Fruit fly (Drosophila melanogaster) whole organism, embryonic: ENCODE results near the gene Lim3.
A peak's percentile ranks its signal among the peaks of the same experiment; 100 is the strongest.

Experiments
- C15 ChIP-seq: fragments of 200-800 bp; sonication (Bioruptor generic); IDR thresholded peaks from 3 replicates; pipeline ENCODE4 v1.3.6; 2022; ENCODE audit warnings: missing biosample characterization, missing genetic modification characterization
- CG10209 ChIP-seq: fragments of 200-800 bp; sonication (Bioruptor generic); optimal IDR thresholded peaks from 3 replicates; lab custom pipeline; 2017; ENCODE audit warnings: missing biosample characterization, mild to moderate bottlenecking, missing genetic modification characterization, missing genetic modification reagents
- CG11696 ChIP-seq: fragments of 200-800 bp; sonication (Bioruptor generic); IDR thresholded peaks from 2 replicates; pipeline ENCODE4 v1.3.6; 2022; ENCODE audit warnings: missing biosample characterization, missing genetic modification characterization
- CG12071 ChIP-seq: fragments of 200-800 bp; sonication (Bioruptor generic); optimal IDR thresholded peaks from 3 replicates; lab custom pipeline; 2018; ENCODE audit warnings: missing biosample characterization, mild to moderate bottlenecking, missing genetic modification characterization
- CG13296 ChIP-seq: fragments of 200-800 bp; sonication (Bioruptor generic); optimal IDR thresholded peaks from 3 replicates; lab custom pipeline; 2018; ENCODE audit warnings: missing biosample characterization, mild to moderate bottlenecking, missing genetic modification characterization
- CG17328 ChIP-seq: fragments of 200-800 bp; sonication (Bioruptor generic); IDR thresholded peaks from 2 replicates; pipeline ENCODE4 v1.3.6; 2022; ENCODE audit warnings: missing biosample characterization, missing genetic modification characterization
- CG17385 ChIP-seq: fragments of 200-800 bp; sonication (Bioruptor generic); optimal IDR thresholded peaks from 3 replicates; lab custom pipeline; 2018; ENCODE audit warnings: missing biosample characterization, mild to moderate bottlenecking, missing genetic modification characterization
- CG18476 ChIP-seq: fragments of 200-800 bp; sonication (Bioruptor generic); optimal IDR thresholded peaks from 2 replicates; lab custom pipeline; 2016; ENCODE audit warnings: missing biosample characterization, mild to moderate bottlenecking, missing genetic modification characterization
- CG2712 ChIP-seq: fragments of 200-800 bp; optimal IDR thresholded peaks from 3 replicates; lab custom pipeline; 2019; ENCODE audit warnings: missing biosample characterization, mild to moderate bottlenecking, missing genetic modification characterization, moderate library complexity
- CG30431 ChIP-seq: fragments of 200-800 bp; sonication (Bioruptor generic); optimal IDR thresholded peaks from 2 replicates; lab custom pipeline; 2017; ENCODE audit warnings: missing biosample characterization, missing genetic modification characterization
- CG33213 ChIP-seq: fragments of 200-800 bp; sonication (Bioruptor generic); optimal IDR thresholded peaks from 3 replicates; lab custom pipeline; 2016; ENCODE audit warnings: missing biosample characterization, missing genetic modification characterization
- CG34422 ChIP-seq: fragments of 200-800 bp; sonication (Bioruptor generic); IDR thresholded peaks from 3 replicates; pipeline ENCODE4 v1.3.6; 2022; ENCODE audit warnings: missing biosample characterization, missing genetic modification characterization
- CG4328 ChIP-seq: fragments of 200-800 bp; sonication (Bioruptor generic); optimal IDR thresholded peaks from 3 replicates; lab custom pipeline; 2017; ENCODE audit warnings: missing biosample characterization, missing genetic modification reagents, missing genetic modification characterization
- CG4404 ChIP-seq: fragments of 200-800 bp; sonication (Bioruptor generic); IDR thresholded peaks from 2 replicates; pipeline ENCODE4 v1.3.6; 2022; ENCODE audit warnings: missing biosample characterization, missing genetic modification characterization
- CG6254 ChIP-seq: fragments of 200-800 bp; sonication (Bioruptor generic); optimal IDR thresholded peaks from 3 replicates; lab custom pipeline; 2017; ENCODE audit warnings: mild to moderate bottlenecking, missing biosample characterization, missing genetic modification reagents, missing genetic modification characterization
- CG6791 ChIP-seq: fragments of 200-800 bp; sonication (Bioruptor generic); IDR thresholded peaks from 3 replicates; pipeline ENCODE4 v1.3.6; 2022; ENCODE audit warnings: missing biosample characterization, missing genetic modification characterization; ENCODE audit not compliant: partially characterized antibody
- CG7786 ChIP-seq: fragments of 200-800 bp; sonication (Bioruptor generic); optimal IDR thresholded peaks from 2 replicates; lab custom pipeline; 2016; ENCODE audit warnings: missing biosample characterization, missing genetic modification characterization
- CG7928 ChIP-seq: fragments of 200-800 bp; sonication (Bioruptor generic); optimal IDR thresholded peaks from 2 replicates; lab custom pipeline; 2017; ENCODE audit warnings: missing biosample characterization, mild to moderate bottlenecking, missing genetic modification characterization
- CG9437 ChIP-seq: fragments of 200-800 bp; sonication (Bioruptor generic); optimal IDR thresholded peaks from 2 replicates; lab custom pipeline; 2018; ENCODE audit warnings: missing biosample characterization, mild to moderate bottlenecking, missing genetic modification characterization
- Deaf1 ChIP-seq: fragments of 200-800 bp; optimal IDR thresholded peaks from 3 replicates; lab custom pipeline; 2019; ENCODE audit warnings: missing biosample characterization, mild to moderate bottlenecking, missing genetic modification characterization, moderate library complexity
- Doc2 ChIP-seq: fragments of 200-800 bp; sonication (Bioruptor generic); IDR thresholded peaks from 2 replicates; pipeline ENCODE4 v1.3.6; 2022; ENCODE audit warnings: missing biosample characterization, missing genetic modification characterization
- Eip74EF ChIP-seq, 2 experiments: fragments of 200-800 bp in 1 of 2; fragments of >200 bp in 1 of 2; sonication (Bioruptor generic) in 1 of 2; optimal IDR thresholded peaks; 2 replicates each; lab custom pipeline; 2017 to 2019; ENCODE audit warnings: missing biosample characterization in 2 of 2, missing genetic modification characterization in 2 of 2, mild to moderate bottlenecking in 1 of 2, moderate library complexity in 1 of 2
- MBD-R2 ChIP-seq: fragments of 200-800 bp; sonication (Bioruptor generic); IDR thresholded peaks from 2 replicates; pipeline ENCODE4 v1.3.6; 2022; ENCODE audit warnings: missing biosample characterization, missing genetic modification characterization
- Meics ChIP-seq: fragments of 200-800 bp; sonication (Bioruptor generic); optimal IDR thresholded peaks from 2 replicates; lab custom pipeline; 2017; ENCODE audit warnings: missing biosample characterization, mild to moderate bottlenecking, missing genetic modification characterization
- NK7.1 ChIP-seq: fragments of 200-800 bp; sonication (Bioruptor generic); optimal IDR thresholded peaks from 3 replicates; lab custom pipeline; 2016; ENCODE audit warnings: missing biosample characterization, missing genetic modification characterization
- Nf-YB ChIP-seq: fragments of 200-800 bp; sonication (Bioruptor generic); optimal IDR thresholded peaks from 3 replicates; lab custom pipeline; 2019; ENCODE audit warnings: missing biosample characterization, mild to moderate bottlenecking, missing genetic modification characterization, moderate library complexity
- Oaz ChIP-seq: fragments of 200-800 bp; sonication (Bioruptor generic); IDR thresholded peaks from 2 replicates; pipeline ENCODE4 v1.3.6; 2022; ENCODE audit warnings: missing biosample characterization, missing genetic modification characterization
- Opbp ChIP-seq: fragments of 200-800 bp; sonication (Bioruptor generic); IDR thresholded peaks from 3 replicates; pipeline ENCODE4 v1.3.6; 2022; ENCODE audit warnings: missing biosample characterization, missing genetic modification characterization; ENCODE audit not compliant: partially characterized antibody
- Optix ChIP-seq: fragments of 200-800 bp; sonication (Bioruptor generic); IDR thresholded peaks from 3 replicates; pipeline ENCODE4 v1.3.6; 2022; ENCODE audit warnings: missing biosample characterization, missing genetic modification characterization
- cad ChIP-seq: fragments of >200 bp; optimal IDR thresholded peaks from 2 replicates; lab custom pipeline; 2017; ENCODE audit warnings: missing biosample characterization, missing genetic modification characterization
- chinmo ChIP-seq: fragments of 200-800 bp; sonication (Bioruptor generic); IDR thresholded peaks from 4 replicates; pipeline ENCODE4 v1.3.6; 2022; ENCODE audit warnings: missing biosample characterization, missing genetic modification characterization; ENCODE audit not compliant: partially characterized antibody
- cwo ChIP-seq: fragments of 200-800 bp; sonication (Bioruptor generic); optimal IDR thresholded peaks from 3 replicates; lab custom pipeline; 2017; ENCODE audit warnings: missing biosample characterization, missing genetic modification characterization, mild to moderate bottlenecking, moderate library complexity, missing genetic modification reagents
- dimm ChIP-seq: fragments of 200-800 bp; sonication (Bioruptor generic); IDR thresholded peaks from 2 replicates; pipeline ENCODE4 v1.3.6; 2022; ENCODE audit warnings: missing biosample characterization, missing genetic modification characterization
- disco-r ChIP-seq: fragments of 200-800 bp; sonication (Bioruptor generic); optimal IDR thresholded peaks from 2 replicates; lab custom pipeline; 2016; ENCODE audit warnings: missing biosample characterization, missing genetic modification characterization
- ewg ChIP-seq: fragments of 200-800 bp; sonication (Bioruptor generic); optimal IDR thresholded peaks from 3 replicates; lab custom pipeline; 2017; ENCODE audit warnings: mild to moderate bottlenecking, missing biosample characterization, missing genetic modification reagents, missing genetic modification characterization
- grau ChIP-seq: fragments of 200-800 bp; optimal IDR thresholded peaks from 3 replicates; lab custom pipeline; 2019; ENCODE audit warnings: missing biosample characterization, mild to moderate bottlenecking, missing genetic modification characterization, moderate library complexity
- ham ChIP-seq: fragments of 200-800 bp; sonication (Bioruptor generic); IDR thresholded peaks from 2 replicates; pipeline ENCODE4 v1.3.6; 2022; ENCODE audit warnings: missing biosample characterization, missing genetic modification characterization
- maf-S ChIP-seq: fragments of 200-800 bp; sonication (Bioruptor generic); optimal IDR thresholded peaks from 2 replicates; lab custom pipeline; 2016; ENCODE audit warnings: missing biosample characterization, missing genetic modification characterization
- nerfin-1 ChIP-seq: fragments of 200-800 bp; sonication (Bioruptor generic); optimal IDR thresholded peaks from 3 replicates; lab custom pipeline; 2019; ENCODE audit warnings: missing biosample characterization, mild to moderate bottlenecking, missing genetic modification characterization, moderate library complexity
- odd ChIP-seq: fragments of 200-800 bp; sonication (Bioruptor generic); optimal IDR thresholded peaks from 2 replicates; lab custom pipeline; 2017; ENCODE audit warnings: missing biosample characterization, mild to moderate bottlenecking, missing genetic modification characterization
- prd ChIP-seq, 3 experiments: fragments of >200 bp in 2 of 3; fragments of 200-800 bp in 1 of 3; sonication (Bioruptor generic) in 1 of 3; optimal IDR thresholded peaks in 2 of 3; IDR thresholded peaks in 1 of 3; 2 replicates in 2 of 3; 3 replicates in 1 of 3; pipeline versions ENCODE4 v1.3.6 to Lab custom; 2017 to 2022; ENCODE audit warnings: missing biosample characterization in 1 of 3, missing genetic modification characterization in 1 of 3
- rib ChIP-seq: fragments of 200-800 bp; sonication (Bioruptor generic); IDR thresholded peaks from 2 replicates; pipeline ENCODE4 v1.3.6; 2022; ENCODE audit warnings: missing biosample characterization, missing genetic modification characterization
- ro ChIP-seq: fragments of 200-800 bp; sonication (Bioruptor generic); IDR thresholded peaks from 2 replicates; pipeline ENCODE4 v1.3.6; 2022; ENCODE audit warnings: missing biosample characterization, missing genetic modification characterization
- run ChIP-seq: fragments of 200-800 bp; sonication (Bioruptor generic); optimal IDR thresholded peaks from 3 replicates; lab custom pipeline; 2018; ENCODE audit warnings: missing biosample characterization, mild to moderate bottlenecking, missing genetic modification characterization
- sc ChIP-seq, 3 experiments: fragments of >200 bp in 2 of 3; fragments of 200-800 bp in 1 of 3; sonication (Bioruptor generic) in 1 of 3; optimal IDR thresholded peaks; 2 replicates in 2 of 3; 3 replicates in 1 of 3; lab custom pipeline; 2017; ENCODE audit warnings: mild to moderate bottlenecking in 1 of 3, missing biosample characterization in 1 of 3, missing genetic modification characterization in 1 of 3, missing genetic modification reagents in 1 of 3
- slbo ChIP-seq: fragments of 200-800 bp; sonication (Bioruptor generic); IDR thresholded peaks from 2 replicates; pipeline ENCODE4 v1.3.6; 2022; ENCODE audit warnings: missing biosample characterization, missing genetic modification characterization
- tin ChIP-seq: fragments of 200-800 bp; sonication (Bioruptor generic); optimal IDR thresholded peaks from 3 replicates; lab custom pipeline; 2016; ENCODE audit warnings: missing biosample characterization, missing genetic modification characterization
- twi ChIP-seq: fragments of 200-800 bp; optimal IDR thresholded peaks from 2 replicates; lab custom pipeline; 2019; ENCODE audit warnings: missing biosample characterization, mild to moderate bottlenecking, missing genetic modification characterization, moderate library complexity
- vfl ChIP-seq: fragments of 200-800 bp; sonication (Bioruptor generic); optimal IDR thresholded peaks from 2 replicates; lab custom pipeline; 2016; ENCODE audit warnings: missing biosample characterization, missing genetic modification characterization
- wor ChIP-seq: fragments of 200-800 bp; sonication (Bioruptor generic); IDR thresholded peaks from 2 replicates; pipeline ENCODE4 v1.3.6; 2022; ENCODE audit warnings: missing biosample characterization, missing genetic modification characterization
- yki ChIP-seq: fragments of >200 bp; optimal IDR thresholded peaks from 3 replicates; lab custom pipeline; 2018

Lim3 gene

dm6 chr2L:19126888-19127287 is 18.7 kb upstream of the Lim3 start (continued):
- TF ChIP-seq cwo (GFP tag; lab: Kevin White, UChicago) (peak; percentile 7), CG30431 (GFP tag; lab: Kevin White, UChicago) (peak; percentile 7), Deaf1 (tag; lab: Kevin White, UChicago) (peak; percentile 1), CG6254 (GFP tag; lab: Kevin White, UChicago) (peak; percentile 40), CG17328 (GFP tag; lab: Robert Waterston, UW) (no peak), CG17385 (GFP tag; lab: Kevin White, UChicago) (peak; percentile 68), rib (GFP tag; lab: Robert Waterston, UW) (no peak), C15 (GFP tag; lab: Robert Waterston, UW) (no peak), NK7.1 (GFP tag; lab: Kevin White, UChicago) (no peak), sc (optimal IDR thresholded peaks at IDR 0.05; lab: Kevin White, UChicago) (no peak), sc (GFP tag; optimal IDR thresholded peaks at IDR 0.05; lab: Kevin White, UChicago) (no peak), CG2712 (tag; lab: Kevin White, UChicago) (peak; percentile 66), prd (optimal IDR thresholded peaks at IDR 0.05; lab: Kevin White, UChicago) (no peak), prd (GFP tag; IDR thresholded peaks at IDR 0.05; lab: Robert Waterston, UW) (peak; percentile 58; the same call in 2 of the 3 replicates), twi (tag; lab: Kevin White, UChicago) (peak; percentile 56), yki (lab: Kevin White, UChicago) (no peak), run (tag; lab: Kevin White, UChicago) (peak; percentile 9), Nf-YB (GFP tag; lab: Kevin White, UChicago) (peak; percentile 42), ro (GFP tag; lab: Robert Waterston, UW) (no peak), grau (tag; lab: Kevin White, UChicago) (peak; percentile 76), wor (GFP tag; lab: Robert Waterston, UW) (no peak), Oaz (no peak; the same call in 1 of the 2 replicates), CG9437 (GFP tag; lab: Kevin White, UChicago) (no peak), CG13296 (GFP tag; lab: Kevin White, UChicago) (peak; percentile 78), dimm (no peak), maf-S (GFP tag; lab: Kevin White, UChicago) (no peak), Doc2 (GFP tag; lab: Robert Waterston, UW) (no peak), ham (GFP tag; lab: Robert Waterston, UW) (no peak), cad (GFP tag; lab: Kevin White, UChicago) (no peak), CG7786 (GFP tag; lab: Kevin White, UChicago) (no peak), chinmo (GFP tag; lab: Robert Waterston, UW) (no peak), nerfin-1 (peak; percentile 67), CG4328 (GFP tag; lab: Kevin White, UChicago) (peak; percentile 77), tin (peak; percentile 21), CG18476 (GFP tag; lab: Kevin White, UChicago) (no peak), CG34422 (GFP tag; lab: Robert Waterston, UW) (peak; percentile 57; the same call in 1 of the 3 replicates), Eip74EF (GFP tag; optimal IDR thresholded peaks at IDR 0.05; lab: Kevin White, UChicago) (peak in 1 of 2 experiments; percentile 34), CG11696 (GFP tag; lab: Robert Waterston, UW) (no peak), slbo (peak; percentile 65), disco-r (no peak), ewg (GFP tag; lab: Kevin White, UChicago) (no peak), CG4404 (GFP tag; lab: Robert Waterston, UW) (no peak), Meics (GFP tag; lab: Kevin White, UChicago) (no peak), CG6791 (GFP tag; lab: Robert Waterston, UW) (no peak), CG10209 (GFP tag; lab: Kevin White, UChicago) (peak; percentile 56), odd (no peak), Opbp (no peak), Optix (GFP tag; lab: Robert Waterston, UW) (no peak), CG33213 (GFP tag; lab: Kevin White, UChicago) (no peak), CG12071 (GFP tag; lab: Kevin White, UChicago) (no peak), CG7928 (GFP tag; lab: Kevin White, UChicago) (no peak), vfl (GFP tag; lab: Kevin White, UChicago) (no peak), MBD-R2 (GFP tag; lab: Robert Waterston, UW) (peak; percentile 86)
